Fruit fly (Drosophila melanogaster) whole organism, embryonic: Measurements from ENCODE around the gene hang.

Experiments
- Abd-B ChIP-seq: fragments of 200-800 bp; sonication (Bioruptor generic); optimal IDR thresholded peaks from 2 replicates; lab custom pipeline; 2018; ENCODE audit warnings: missing biosample characterization, mild to moderate bottlenecking, missing genetic modification characterization, moderate library complexity
- Antp ChIP-seq: fragments of 200-800 bp; sonication (Bioruptor generic); optimal IDR thresholded peaks from 3 replicates; lab custom pipeline; 2016; ENCODE audit warnings: missing biosample characterization, missing genetic modification characterization
- Atf-2 ChIP-seq: fragments of 200-800 bp; sonication (Bioruptor generic); optimal IDR thresholded peaks from 2 replicates; lab custom pipeline; 2016; ENCODE audit warnings: missing biosample characterization, missing genetic modification characterization
- BEAF-32 ChIP-seq: fragments of 200-800 bp; sonication (Bioruptor generic); optimal IDR thresholded peaks from 3 replicates; lab custom pipeline; 2017; ENCODE audit warnings: missing biosample characterization, missing genetic modification characterization, mild to moderate bottlenecking, moderate library complexity, missing genetic modification reagents
- C15 ChIP-seq: fragments of 200-800 bp; sonication (Bioruptor generic); IDR thresholded peaks from 3 replicates; pipeline ENCODE4 v1.3.6; 2022; ENCODE audit warnings: missing biosample characterization, missing genetic modification characterization
- CG10267 ChIP-seq: fragments of 200-800 bp; sonication (Bioruptor generic); optimal IDR thresholded peaks from 2 replicates; lab custom pipeline; 2018; ENCODE audit warnings: missing biosample characterization, mild to moderate bottlenecking, missing genetic modification characterization, moderate library complexity
- CG13287 ChIP-seq: fragments of 200-800 bp; sonication (Bioruptor generic); IDR thresholded peaks from 2 replicates; pipeline ENCODE4 v1.3.6; 2022; ENCODE audit warnings: missing biosample characterization, missing genetic modification characterization; ENCODE audit not compliant: partially characterized antibody
- CG14050 ChIP-seq: fragments of 200-800 bp; sonication (Bioruptor generic); IDR thresholded peaks from 3 replicates; pipeline ENCODE4 v1.3.6; 2022; ENCODE audit warnings: missing biosample characterization, missing genetic modification characterization
- CG14441 ChIP-seq: fragments of 200-800 bp; sonication (Bioruptor generic); IDR thresholded peaks from 2 replicates; pipeline ENCODE4 v1.3.6; 2022; ENCODE audit warnings: missing biosample characterization, missing genetic modification characterization
- CG15514 ChIP-seq: fragments of 200-800 bp; sonication (Bioruptor generic); optimal IDR thresholded peaks from 3 replicates; lab custom pipeline; 2017; ENCODE audit warnings: missing biosample characterization, missing genetic modification characterization, mild to moderate bottlenecking, moderate library complexity, missing genetic modification reagents
- CG15601 ChIP-seq: fragments of 200-800 bp; sonication (Bioruptor generic); optimal IDR thresholded peaks from 3 replicates; lab custom pipeline; 2019; ENCODE audit warnings: missing biosample characterization, mild to moderate bottlenecking, missing genetic modification characterization, moderate library complexity
- CG1603 ChIP-seq: fragments of 200-800 bp; sonication (Bioruptor generic); optimal IDR thresholded peaks from 2 replicates; lab custom pipeline; 2019; ENCODE audit warnings: missing biosample characterization, mild to moderate bottlenecking, missing genetic modification characterization, moderate library complexity
- CG2199 ChIP-seq: fragments of 200-800 bp; sonication (Bioruptor generic); IDR thresholded peaks from 3 replicates; pipeline ENCODE4 v1.3.6; 2022; ENCODE audit warnings: missing biosample characterization, missing genetic modification characterization
- CG30020 ChIP-seq: fragments of 200-800 bp; optimal IDR thresholded peaks from 2 replicates; lab custom pipeline; 2019; ENCODE audit warnings: missing biosample characterization, mild to moderate bottlenecking, missing genetic modification characterization, moderate library complexity
- CG32772 ChIP-seq: fragments of 200-800 bp; sonication (Bioruptor generic); IDR thresholded peaks from 2 replicates; pipeline ENCODE4 v1.3.6; 2022; ENCODE audit warnings: missing biosample characterization, missing genetic modification characterization
- CG33557 ChIP-seq: fragments of 200-800 bp; sonication (Bioruptor generic); optimal IDR thresholded peaks from 2 replicates; lab custom pipeline; 2019; ENCODE audit warnings: missing biosample characterization, mild to moderate bottlenecking, missing genetic modification characterization, moderate library complexity
- CG4424 ChIP-seq: fragments of 200-800 bp; sonication (Bioruptor generic); optimal IDR thresholded peaks from 3 replicates; lab custom pipeline; 2016; ENCODE audit warnings: missing biosample characterization, missing genetic modification characterization
- CG6272 ChIP-seq: fragments of 200-800 bp; sonication (Bioruptor generic); IDR thresholded peaks from 2 replicates; pipeline ENCODE4 v1.3.6; 2022; ENCODE audit warnings: missing biosample characterization, missing genetic modification characterization
- CG6791 ChIP-seq: fragments of 200-800 bp; sonication (Bioruptor generic); IDR thresholded peaks from 3 replicates; pipeline ENCODE4 v1.3.6; 2022; ENCODE audit warnings: missing biosample characterization, missing genetic modification characterization; ENCODE audit not compliant: partially characterized antibody
- CG6854 ChIP-seq: fragments of 200-800 bp; sonication (Bioruptor generic); optimal IDR thresholded peaks from 3 replicates; lab custom pipeline; 2017; ENCODE audit warnings: missing biosample characterization, mild to moderate bottlenecking, missing genetic modification characterization
- CG8765 ChIP-seq: fragments of 200-800 bp; sonication (Bioruptor generic); IDR thresholded peaks from 2 replicates; pipeline ENCODE4 v1.3.6; 2022; ENCODE audit warnings: missing biosample characterization, missing genetic modification characterization
- CG8944 ChIP-seq: fragments of 200-800 bp; sonication (Bioruptor generic); optimal IDR thresholded peaks from 3 replicates; lab custom pipeline; 2016; ENCODE audit warnings: missing biosample characterization, missing genetic modification characterization
- CTCF ChIP-seq: fragments of 200-800 bp; sonication (Bioruptor generic); optimal IDR thresholded peaks from 2 replicates; lab custom pipeline; 2017; ENCODE audit warnings: missing biosample characterization, mild to moderate bottlenecking, missing genetic modification characterization, moderate library complexity
- MESR4 ChIP-seq: fragments of 200-800 bp; sonication (Bioruptor generic); optimal IDR thresholded peaks from 2 replicates; lab custom pipeline; 2018; ENCODE audit warnings: missing biosample characterization, mild to moderate bottlenecking, missing genetic modification characterization, moderate library complexity
- Max ChIP-seq: fragments of 200-800 bp; sonication (Bioruptor generic); optimal IDR thresholded peaks from 2 replicates; lab custom pipeline; 2016; ENCODE audit warnings: missing biosample characterization, mild to moderate bottlenecking, missing genetic modification characterization
- Mes4 ChIP-seq: fragments of 200-800 bp; sonication (Bioruptor generic); optimal IDR thresholded peaks from 2 replicates; lab custom pipeline; 2016; ENCODE audit warnings: missing biosample characterization, missing genetic modification characterization
- NC2β ChIP-seq: fragments of 200-800 bp; sonication (Bioruptor generic); optimal IDR thresholded peaks from 2 replicates; lab custom pipeline; 2016; ENCODE audit warnings: missing biosample characterization, missing genetic modification characterization
- Opbp ChIP-seq: fragments of 200-800 bp; sonication (Bioruptor generic); IDR thresholded peaks from 3 replicates; pipeline ENCODE4 v1.3.6; 2022; ENCODE audit warnings: missing biosample characterization, missing genetic modification characterization; ENCODE audit not compliant: partially characterized antibody
- Ravus ChIP-seq: fragments of 200-800 bp; sonication (Bioruptor generic); IDR thresholded peaks from 2 replicates; pipeline ENCODE4 v1.3.6; 2022; ENCODE audit warnings: missing biosample characterization, missing genetic modification characterization
- Sox102F ChIP-seq: fragments of 200-800 bp; sonication (Bioruptor generic); optimal IDR thresholded peaks from 2 replicates; lab custom pipeline; 2018; ENCODE audit warnings: missing biosample characterization, mild to moderate bottlenecking, missing genetic modification characterization, moderate library complexity
- ara ChIP-seq: fragments of 200-800 bp; sonication (Bioruptor generic); IDR thresholded peaks from 2 replicates; pipeline ENCODE4 v1.3.6; 2022; ENCODE audit warnings: missing biosample characterization, missing genetic modification characterization
- bbx ChIP-seq: fragments of 200-800 bp; sonication (Bioruptor generic); IDR thresholded peaks from 2 replicates; pipeline ENCODE4 v1.3.6; 2022; ENCODE audit warnings: missing biosample characterization, missing genetic modification characterization; ENCODE audit not compliant: partially characterized antibody
- cato ChIP-seq: fragments of 200-800 bp; sonication (Bioruptor generic); optimal IDR thresholded peaks from 2 replicates; lab custom pipeline; 2016; ENCODE audit warnings: missing biosample characterization, missing genetic modification characterization, borderline replicate concordance
- crol ChIP-seq: fragments of 200-800 bp; sonication (Bioruptor generic); IDR thresholded peaks from 2 replicates; pipeline ENCODE4 v1.3.6; 2022; ENCODE audit warnings: missing biosample characterization, missing genetic modification characterization
- dmrt99B ChIP-seq: fragments of 200-800 bp; sonication (Bioruptor generic); optimal IDR thresholded peaks from 2 replicates; lab custom pipeline; 2018; ENCODE audit warnings: missing biosample characterization, mild to moderate bottlenecking, missing genetic modification characterization, moderate library complexity
- fd102C ChIP-seq: fragments of 200-800 bp; sonication (Bioruptor generic); optimal IDR thresholded peaks from 2 replicates; lab custom pipeline; 2018; ENCODE audit warnings: missing biosample characterization, mild to moderate bottlenecking, missing genetic modification characterization, moderate library complexity
- jing ChIP-seq: fragments of 200-800 bp; sonication (Bioruptor generic); optimal IDR thresholded peaks from 2 replicates; lab custom pipeline; 2018; ENCODE audit warnings: missing biosample characterization, mild to moderate bottlenecking, missing genetic modification characterization
- lab ChIP-seq: fragments of 200-800 bp; sonication (Bioruptor generic); optimal IDR thresholded peaks from 3 replicates; lab custom pipeline; 2017; ENCODE audit warnings: missing biosample characterization, missing genetic modification characterization, mild to moderate bottlenecking, moderate library complexity, missing genetic modification reagents
- mld ChIP-seq: fragments of 200-800 bp; sonication (Bioruptor generic); IDR thresholded peaks from 3 replicates; pipeline ENCODE4 v1.3.6; 2022; ENCODE audit warnings: missing biosample characterization, missing genetic modification characterization; ENCODE audit not compliant: partially characterized antibody
- nom ChIP-seq: fragments of 200-800 bp; sonication (Bioruptor generic); optimal IDR thresholded peaks from 2 replicates; lab custom pipeline; 2017; ENCODE audit warnings: missing biosample characterization, missing genetic modification characterization, mild to moderate bottlenecking, moderate library complexity, missing genetic modification reagents
- odd ChIP-seq: fragments of 200-800 bp; sonication (Bioruptor generic); optimal IDR thresholded peaks from 2 replicates; lab custom pipeline; 2017; ENCODE audit warnings: missing biosample characterization, mild to moderate bottlenecking, missing genetic modification characterization
- pfk ChIP-seq: fragments of 200-800 bp; sonication (Bioruptor generic); optimal IDR thresholded peaks from 2 replicates; lab custom pipeline; 2018; ENCODE audit warnings: missing biosample characterization, mild to moderate bottlenecking, missing genetic modification characterization, moderate library complexity
- phol ChIP-seq: fragments of 200-800 bp; sonication (Bioruptor generic); optimal IDR thresholded peaks from 3 replicates; lab custom pipeline; 2018; ENCODE audit warnings: missing biosample characterization, mild to moderate bottlenecking, missing genetic modification characterization, moderate library complexity
- pum ChIP-seq: fragments of 200-800 bp; sonication (Bioruptor generic); optimal IDR thresholded peaks from 2 replicates; lab custom pipeline; 2016; ENCODE audit warnings: missing biosample characterization, missing genetic modification characterization
- sna ChIP-seq: fragments of 200-800 bp; sonication (Bioruptor generic); IDR thresholded peaks from 2 replicates; pipeline ENCODE4 v1.3.6; 2022; ENCODE audit warnings: missing biosample characterization, missing genetic modification characterization; ENCODE audit not compliant: partially characterized antibody
- sug ChIP-seq: fragments of 200-800 bp; optimal IDR thresholded peaks from 2 replicates; lab custom pipeline; 2019; ENCODE audit warnings: missing biosample characterization, mild to moderate bottlenecking, missing genetic modification characterization, moderate library complexity
- zen ChIP-seq: fragments of 200-800 bp; sonication (Bioruptor generic); optimal IDR thresholded peaks from 3 replicates; lab custom pipeline; 2018; ENCODE audit warnings: missing biosample characterization, mild to moderate bottlenecking, missing genetic modification characterization, moderate library complexity

hang gene

dm6 chrX:16448252-16449191, 25.9 kb downstream of the hang start, which contains the start of the genes CG34015 and eIF4H1 (continued):
- no peak for TF ChIP-seq ara (GFP tag; lab: Robert Waterston, UW)
- peak; percentile 53; the same call in 1 of the 2 replicates for TF ChIP-seq crol (GFP tag; lab: Robert Waterston, UW)
- 0 out of 3 replicates have a peak, but pooled peaks have one; percentile 54 for TF ChIP-seq Opbp (GFP tag; lab: Robert Waterston, UW)
- no peak for TF ChIP-seq CG33557 (GFP tag; lab: Kevin White, UChicago)
- TF ChIP-seq BEAF-32 (GFP tag; lab: Kevin White, UChicago) = peak; percentile 85
- peak; percentile 34 for TF ChIP-seq CG30020 (tag; lab: Kevin White, UChicago)
- TF ChIP-seq Antp (GFP tag; lab: Kevin White, UChicago) = no peak
- no peak for TF ChIP-seq Mes4 (GFP tag; lab: Kevin White, UChicago)
- TF ChIP-seq Atf-2 (GFP tag; lab: Kevin White, UChicago) = no peak
- no peak for TF ChIP-seq C15 (GFP tag; lab: Robert Waterston, UW)
- no peak for TF ChIP-seq CG14441 (GFP tag; lab: Robert Waterston, UW)
- TF ChIP-seq sug = peak; percentile 7
- TF ChIP-seq Max (GFP tag; lab: Kevin White, UChicago) = peak; percentile 52
- peak; percentile 68 for TF ChIP-seq phol
- TF ChIP-seq pum = no peak
- TF ChIP-seq CG10267 (tag; lab: Kevin White, UChicago) = peak; percentile 20
- peak; percentile 11; the same call in 1 of the 2 replicates for TF ChIP-seq bbx
- TF ChIP-seq dmrt99B = no peak
- peak; percentile 12 for TF ChIP-seq CG1603 (tag; lab: Kevin White, UChicago)
- no peak for TF ChIP-seq Ravus
- peak; percentile 32 for TF ChIP-seq zen (tag; lab: Kevin White, UChicago)
- peak; percentile 75 for TF ChIP-seq CG13287
- no peak for TF ChIP-seq CG14050 (GFP tag; lab: Robert Waterston, UW)
- no peak for TF ChIP-seq pfk (GFP tag; lab: Kevin White, UChicago)
- no peak for TF ChIP-seq CG4424 (GFP tag; lab: Kevin White, UChicago)
- no peak for TF ChIP-seq CG6272
- no peak for TF ChIP-seq Abd-B (GFP tag; lab: Kevin White, UChicago)
- TF ChIP-seq CG2199 (GFP tag; lab: Robert Waterston, UW) = 0 out of 3 replicates have a peak, but pooled peaks have one; percentile 24
- no peak for TF ChIP-seq CG8765 (GFP tag; lab: Robert Waterston, UW)
- TF ChIP-seq Sox102F (GFP tag; lab: Kevin White, UChicago) = no peak
- no peak for TF ChIP-seq CTCF (GFP tag; lab: Kevin White, UChicago)
- peak; percentile 89 for TF ChIP-seq nom (GFP tag; lab: Kevin White, UChicago)
- TF ChIP-seq CG6791 = peak; percentile 55; the same call in 2 of the 3 replicates
- TF ChIP-seq CG8944 (GFP tag; lab: Kevin White, UChicago) = no peak
- TF ChIP-seq cato = no peak
- TF ChIP-seq odd (GFP tag; lab: Kevin White, UChicago) = no peak
- no peak for TF ChIP-seq lab
- TF ChIP-seq CG15601 (tag; lab: Kevin White, UChicago) = peak; percentile 50
- TF ChIP-seq mld (GFP tag; lab: Robert Waterston, UW) = no peak
- TF ChIP-seq NC2β (GFP tag; lab: Kevin White, UChicago) = peak; percentile 21
- TF ChIP-seq jing (GFP tag; lab: Kevin White, UChicago) = no peak
- TF ChIP-seq fd102C (GFP tag; lab: Kevin White, UChicago) = no peak
- TF ChIP-seq sna (GFP tag; lab: Robert Waterston, UW) = 0 out of 2 replicates have a peak, but pooled peaks have one; percentile 12
- peak; percentile 40 for TF ChIP-seq CG15514 (GFP tag; lab: Kevin White, UChicago)
- peak; percentile 87 for TF ChIP-seq MESR4 (GFP tag; lab: Kevin White, UChicago)
- peak; percentile 16 for TF ChIP-seq CG6854 (GFP tag; lab: Kevin White, UChicago)
- peak; percentile 49; the same call in 1 of the 2 replicates for TF ChIP-seq CG32772 (GFP tag; lab: Robert Waterston, UW)
